Fruit fly (Drosophila melanogaster): ENCODE measurements around the gene lin-52.

- TF ChIP-seq psq (optimal IDR thresholded peaks at IDR 0.05) (no peak), Sin3A (optimal IDR thresholded peaks at IDR 0.05) (no peak), Myc (optimal IDR thresholded peaks at IDR 0.05) (no peak), h (optimal IDR thresholded peaks at IDR 0.05) (no peak), ttk (optimal IDR thresholded peaks at IDR 0.05) (no peak), insv (optimal IDR thresholded peaks at IDR 0.05) (no peak)
These were observed 2.8 kb downstream of the lin-52 start, which contains the start of gene CG15772 for dm6 chrX:5751949-5752348.
